Fruit fly (Drosophila melanogaster): ENCODE results near the gene Neb-cGP.

Gene Neb-cGP

dm6 chrX:10432712-10433111 lies 27.8 kb upstream of the Neb-cGP start, which contains the start of gene CG12640:
Gene CG12640, minus strand, starts transcription at chrX:10432812.
- TF ChIP-seq CG8632 (GFP tag; optimal IDR thresholded peaks at IDR 0.05) (no peak), topi (GFP tag; optimal IDR thresholded peaks at IDR 0.05) (no peak), Ets96B (tag; optimal IDR thresholded peaks at IDR 0.05) (no peak), Ets21C (GFP tag; optimal IDR thresholded peaks at IDR 0.05) (no peak), CG4318 (GFP tag; optimal IDR thresholded peaks at IDR 0.05) (no peak), Hr38 (GFP tag; optimal IDR thresholded peaks at IDR 0.05) (no peak), CG1621 (tag; optimal IDR thresholded peaks at IDR 0.05) (no peak), Eip78C (GFP tag) (no peak), Gug (GFP tag; IDR thresholded peaks at IDR 0.05) (no peak), CG11902 (GFP tag; optimal IDR thresholded peaks at IDR 0.05) (no peak), CG32006 (GFP tag; optimal IDR thresholded peaks at IDR 0.05) (no peak), CG6792 (GFP tag; optimal IDR thresholded peaks at IDR 0.05) (no peak), acj6 (GFP tag; optimal IDR thresholded peaks at IDR 0.05) (no peak), cyc (GFP tag; optimal IDR thresholded peaks at IDR 0.05) (no peak), eg (GFP tag; IDR thresholded peaks at IDR 0.05) (no peak), CG7368 (GFP tag; optimal IDR thresholded peaks at IDR 0.05) (no peak), Sox15 (GFP tag; optimal IDR thresholded peaks at IDR 0.05) (no peak), Eip93F (GFP tag; optimal IDR thresholded peaks at IDR 0.05) (no peak)

- no peak for TF ChIP-seq CG6276 (GFP tag; optimal IDR thresholded peaks at IDR 0.05)
- no peak for TF ChIP-seq CG6854 (GFP tag; optimal IDR thresholded peaks at IDR 0.05)
- TF ChIP-seq acj6 (GFP tag; optimal IDR thresholded peaks at IDR 0.05): no peak
- no peak for TF ChIP-seq svp (GFP tag)
- no peak for TF ChIP-seq Hr39 (GFP tag; optimal IDR thresholded peaks at IDR 0.05)
- no peak for TF ChIP-seq CG8119 (GFP tag; IDR thresholded peaks at IDR 0.05)
- no peak for TF ChIP-seq CG16779 (tag; optimal IDR thresholded peaks at IDR 0.05)
- no peak for TF ChIP-seq vri (GFP tag; optimal IDR thresholded peaks at IDR 0.05)
- TF ChIP-seq CG3919 (GFP tag; optimal IDR thresholded peaks at IDR 0.05): no peak
- TF ChIP-seq Met (GFP tag; optimal IDR thresholded peaks at IDR 0.05): no peak
- TF ChIP-seq CG1621 (tag; optimal IDR thresholded peaks at IDR 0.05): no peak
- TF ChIP-seq dac (GFP tag; optimal IDR thresholded peaks at IDR 0.05): no peak
Measured at dm6 chrX:10454795-10455194, 5.7 kb upstream of the Neb-cGP start, which contains the start of gene CG32683. Gene CG32683, minus strand, starts transcription at chrX:10454895.

- TF ChIP-seq Eip75B (GFP tag; optimal IDR thresholded peaks at IDR 0.05): no peak
- TF ChIP-seq spab (GFP tag; optimal IDR thresholded peaks at IDR 0.05): no peak
- no peak for TF ChIP-seq net (GFP tag; optimal IDR thresholded peaks at IDR 0.05)
Measured at dm6 chrX:10459576-10459975, 960 bp upstream of the Neb-cGP start, which contains the start of gene Or9a. Gene Or9a, minus strand, starts transcription at chrX:10459676.

dm6 chrX:10461938-10462337 lies 1.4 kb downstream of the Neb-cGP start:
- TF ChIP-seq esn (GFP tag; optimal IDR thresholded peaks at IDR 0.05): peak; percentile 25
- TF ChIP-seq Hr39 (GFP tag; optimal IDR thresholded peaks at IDR 0.05): no peak
- no peak for TF ChIP-seq CG8632 (GFP tag; optimal IDR thresholded peaks at IDR 0.05)
- peak; percentile 25 for TF ChIP-seq CG3919 (GFP tag; optimal IDR thresholded peaks at IDR 0.05)
- no peak for TF ChIP-seq Met (GFP tag; optimal IDR thresholded peaks at IDR 0.05)
- no peak for TF ChIP-seq Sox14 (GFP tag; optimal IDR thresholded peaks at IDR 0.05)
- TF ChIP-seq Eip78C (GFP tag): peak; percentile 69
- peak; percentile 11 for TF ChIP-seq achi (GFP tag; optimal IDR thresholded peaks at IDR 0.05)
- no peak for TF ChIP-seq CG11294 (GFP tag; IDR thresholded peaks at IDR 0.05)
- TF ChIP-seq CG6854 (GFP tag; optimal IDR thresholded peaks at IDR 0.05): peak; percentile 36
- TF ChIP-seq CG7368 (GFP tag; optimal IDR thresholded peaks at IDR 0.05): peak; percentile 18
- no peak for TF ChIP-seq CG1621 (tag; optimal IDR thresholded peaks at IDR 0.05)
- peak; percentile 14 for TF ChIP-seq CG34406 (GFP tag; optimal IDR thresholded peaks at IDR 0.05)
